Worm (Caenorhabditis elegans) whole organism, L3 larva: ENCODE results near the gene vha-8.
A peak's percentile ranks its signal among the peaks of the same experiment; 100 is the strongest.

Experiments used
- R02D3.7 ChIP-seq: fragments of 150-350 bp; optimal IDR thresholded peaks from 2 replicates; lab custom pipeline; 2014; ENCODE audit warnings: missing biosample characterization, missing genetic modification characterization
- ama-1 ChIP-seq: fragments of 150-350 bp; optimal IDR thresholded peaks from 2 replicates; lab custom pipeline; 2018
- ceh-82 ChIP-seq: fragments of 150-350 bp; optimal IDR thresholded peaks from 2 replicates; lab custom pipeline; 2014; ENCODE audit warnings: missing biosample characterization, missing genetic modification characterization
- egl-27 ChIP-seq: sonication (generic microtip); optimal IDR thresholded peaks from 4 replicates; lab custom pipeline; 2017; ENCODE audit warnings: missing biosample characterization, missing genetic modification reagents, missing genetic modification characterization
- elt-3 ChIP-seq, 3 experiments: fragments of 150-350 bp in 1 of 3; sonication (generic microtip) in 2 of 3; optimal IDR thresholded peaks; 2 replicates in 2 of 3; 4 replicates in 1 of 3; lab custom pipeline; 2014 to 2017; ENCODE audit warnings: missing biosample characterization in 3 of 3, missing genetic modification characterization in 3 of 3
- fkh-10 ChIP-seq: sonication (generic microtip); optimal IDR thresholded peaks from 2 replicates; lab custom pipeline; 2017; ENCODE audit warnings: missing biosample characterization, missing genetic modification reagents, missing genetic modification characterization
- lin-39 ChIP-seq: fragments of 150-350 bp; optimal IDR thresholded peaks from 2 replicates; lab custom pipeline; 2018; ENCODE audit warnings: missing biosample characterization, missing genetic modification reagents, missing genetic modification characterization
- mdl-1 ChIP-seq: fragments of 150-350 bp; optimal IDR thresholded peaks from 2 replicates; lab custom pipeline; 2014; ENCODE audit warnings: missing biosample characterization, missing genetic modification characterization
- nhr-76 ChIP-seq: fragments of 150-350 bp; sonication (generic microtip); optimal IDR thresholded peaks from 5 replicates; lab custom pipeline; 2014; ENCODE audit warnings: missing biosample characterization, missing genetic modification characterization
- pqm-1 ChIP-seq: fragments of 150-350 bp; optimal IDR thresholded peaks from 2 replicates; lab custom pipeline; 2017; ENCODE audit warnings: missing biosample characterization, missing genetic modification characterization, inconsistent platforms
- snpc-4 ChIP-seq: fragments of 150-350 bp; optimal IDR thresholded peaks from 2 replicates; lab custom pipeline; 2014; ENCODE audit warnings: missing biosample characterization, missing genetic modification characterization
- unc-62 ChIP-seq: fragments of 150-350 bp; sonication (generic microtip); optimal IDR thresholded peaks from 4 replicates; lab custom pipeline; 2014; ENCODE audit warnings: missing biosample characterization, missing genetic modification reagents, missing genetic modification characterization
- ztf-11 ChIP-seq: fragments of 150-350 bp; optimal IDR thresholded peaks from 2 replicates; lab custom pipeline; 2014; ENCODE audit warnings: missing biosample characterization, missing genetic modification characterization

ce11 chrIV:6771556-6771955 lies 19.3 kb upstream of the vha-8 start:
- TF ChIP-seq pqm-1 (tag; lab: Kevin White, UChicago) (peak; percentile 77), R02D3.7 (tag; lab: Kevin White, UChicago) (no peak), unc-62 (GFP tag; lab: Kevin White, UChicago) (no peak), fkh-10 (GFP tag; lab: Kevin White, UChicago) (no peak), egl-27 (tag; lab: Kevin White, UChicago) (no peak), nhr-76 (no peak), mdl-1 (tag; lab: Kevin White, UChicago) (no peak), ama-1 (lab: Kevin White, UChicago) (no peak), snpc-4 (no peak), elt-3 (tag; optimal IDR thresholded peaks at IDR 0.05; lab: Kevin White, UChicago) (no peak), lin-39 (no peak), ztf-11 (tag; lab: Kevin White, UChicago) (no peak), ceh-82 (tag; lab: Kevin White, UChicago) (no peak)
